Fruit fly (Drosophila melanogaster): ENCODE data around the gene nSyb.

DNA sequence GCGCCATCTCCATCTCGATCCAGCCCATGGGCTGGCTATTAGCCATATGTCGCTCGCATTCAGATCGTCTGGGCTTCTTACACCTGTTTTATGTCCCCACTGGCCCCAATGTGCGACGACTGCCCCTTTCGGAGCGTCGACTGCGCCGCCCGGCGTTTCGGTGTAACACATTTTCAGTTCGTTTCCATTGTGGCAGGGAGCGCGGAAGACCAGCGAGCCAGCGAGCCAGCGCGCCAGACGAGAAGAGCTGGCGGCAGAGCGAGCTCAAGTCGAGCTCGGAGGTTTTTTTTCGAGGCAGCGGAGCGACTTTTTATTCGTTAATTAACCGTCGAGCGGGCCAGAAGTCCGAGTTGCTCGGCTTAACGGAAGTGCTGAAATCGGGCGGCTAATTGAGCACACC, 36.8 kb upstream of the nSyb start, which contains the start of gene CG7991:
- no peak for TF ChIP-seq H15 (GFP tag; IDR thresholded peaks at IDR 0.05)
- no peak for TF ChIP-seq Sry-β (GFP tag; optimal IDR thresholded peaks at IDR 0.05)
- TF ChIP-seq CG16779 (GFP tag; IDR thresholded peaks at IDR 0.05): no peak
- TF ChIP-seq Asciz (GFP tag; optimal IDR thresholded peaks at IDR 0.05): no peak
